Fruit fly (Drosophila melanogaster): ENCODE data around the gene CG2680.

The CG2680 gene

DNA sequence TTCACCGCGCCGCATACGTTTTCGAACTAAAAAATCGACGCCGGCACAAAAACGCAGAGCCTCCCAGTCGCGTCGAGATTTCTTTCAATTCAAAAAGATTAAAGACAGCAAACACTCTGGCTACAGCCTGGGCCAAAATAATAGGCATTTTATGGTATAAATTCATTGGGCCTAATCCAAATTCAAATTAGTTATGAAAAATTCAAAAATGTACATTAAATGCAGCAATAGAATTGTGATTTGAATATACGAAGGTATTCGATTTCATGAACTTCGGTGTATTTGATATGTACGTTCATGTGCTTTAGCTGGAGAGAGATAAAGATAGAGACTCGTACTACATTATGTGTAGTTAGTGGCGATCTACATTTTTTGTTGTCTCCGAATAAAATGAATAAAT is 36.8 kb upstream of the CG2680 start, which contains the start of gene Syx4 (continued):
- TF ChIP-seq CG32532 (GFP tag; IDR thresholded peaks at IDR 0.05) (peak; percentile 94), zen (tag; optimal IDR thresholded peaks at IDR 0.05) (peak; percentile 52), CHES-1-like (GFP tag; optimal IDR thresholded peaks at IDR 0.05) (peak; percentile 91), unc-4 (GFP tag; IDR thresholded peaks at IDR 0.05; ENCODE audit: partially characterized antibody) (no peak), psq (GFP tag; optimal IDR thresholded peaks at IDR 0.05) (peak; percentile 50), CG7745 (tag; optimal IDR thresholded peaks at IDR 0.05) (no peak), ab (GFP tag; optimal IDR thresholded peaks at IDR 0.05) (peak; percentile 46), CG18764 (GFP tag; optimal IDR thresholded peaks at IDR 0.05) (peak; percentile 70), Meics (GFP tag; optimal IDR thresholded peaks at IDR 0.05) (peak; percentile 94), CG10959 (GFP tag; IDR thresholded peaks at IDR 0.05) (peak; percentile 58; the same call in 1 of the 2 replicates), CG13123 (GFP tag; optimal IDR thresholded peaks at IDR 0.05) (peak; percentile 71), CG1602 (GFP tag; optimal IDR thresholded peaks at IDR 0.05) (peak; percentile 79), eyg (GFP tag; optimal IDR thresholded peaks at IDR 0.05) (peak; percentile 85), Poxn (GFP tag; IDR thresholded peaks at IDR 0.05) (peak; percentile 65), Atf6 (GFP tag; IDR thresholded peaks at IDR 0.05) (peak; percentile 94), CoRest (tag; optimal IDR thresholded peaks at IDR 0.05) (peak; percentile 90), CG32767 (GFP tag; IDR thresholded peaks at IDR 0.05) (peak; percentile 86), CG18262 (tag; optimal IDR thresholded peaks at IDR 0.05) (peak; percentile 87), CG13287 (GFP tag; IDR thresholded peaks at IDR 0.05; ENCODE audit: partially characterized antibody) (no peak), CG8924 (tag; optimal IDR thresholded peaks at IDR 0.05) (peak; percentile 93), twi (tag; optimal IDR thresholded peaks at IDR 0.05) (peak; percentile 50), CG9876 (GFP tag; optimal IDR thresholded peaks at IDR 0.05) (peak; percentile 79), CG5180 (GFP tag; optimal IDR thresholded peaks at IDR 0.05) (peak; percentile 76), CG16813 (GFP tag; IDR thresholded peaks at IDR 0.05; ENCODE audit: partially characterized antibody) (no peak), CG2875 (GFP tag; optimal IDR thresholded peaks at IDR 0.05) (peak; percentile 79), C15 (GFP tag; IDR thresholded peaks at IDR 0.05) (peak; percentile 79; the same call in 2 of the 3 replicates), kay (GFP tag; optimal IDR thresholded peaks at IDR 0.05) (peak; percentile 73), Nf-YB (GFP tag; optimal IDR thresholded peaks at IDR 0.05) (peak; percentile 76), hth (optimal IDR thresholded peaks at IDR 0.05) (no peak), CG9797 (GFP tag; optimal IDR thresholded peaks at IDR 0.05) (no peak), CG13424 (tag; optimal IDR thresholded peaks at IDR 0.05) (peak; percentile 89), CG17829 (tag; optimal IDR thresholded peaks at IDR 0.05) (peak; percentile 85), peb (GFP tag; IDR thresholded peaks at IDR 0.05) (peak; percentile 71), CG8290 (GFP tag; optimal IDR thresholded peaks at IDR 0.05) (peak; percentile 3), CG8290 (tag; optimal IDR thresholded peaks at IDR 0.05) (peak in 1 of 2 experiments; percentile 98), H2.0 (GFP tag; IDR thresholded peaks at IDR 0.05) (peak; percentile 90), ttk (GFP tag; IDR thresholded peaks at IDR 0.05) (peak; percentile 86), Six4 (GFP tag; optimal IDR thresholded peaks at IDR 0.05) (peak; percentile 72), CG8765 (GFP tag; IDR thresholded peaks at IDR 0.05) (peak; percentile 34; the same call in 1 of the 2 replicates), phol (tag; optimal IDR thresholded peaks at IDR 0.05) (peak; percentile 84), bsh (GFP tag; optimal IDR thresholded peaks at IDR 0.05) (peak; percentile 69 to 88), CG6683 (GFP tag; optimal IDR thresholded peaks at IDR 0.05) (peak; percentile 82), CG7786 (GFP tag; optimal IDR thresholded peaks at IDR 0.05) (peak; percentile 94), salm (tag; optimal IDR thresholded peaks at IDR 0.05) (peak; percentile 91), Hmr (GFP tag; optimal IDR thresholded peaks at IDR 0.05) (peak; percentile 95), Optix (GFP tag; IDR thresholded peaks at IDR 0.05) (peak; percentile 78), CG2129 (GFP tag; IDR thresholded peaks at IDR 0.05; ENCODE audit: partially characterized antibody) (no peak), CG9817 (tag; optimal IDR thresholded peaks at IDR 0.05) (peak; percentile 88), CG3065 (GFP tag; optimal IDR thresholded peaks at IDR 0.05) (peak; percentile 46), Dref (GFP tag; IDR thresholded peaks at IDR 0.05) (0 out of 2 replicates have a peak, but pooled peaks have one; percentile 18), Kr (GFP tag; optimal IDR thresholded peaks at IDR 0.05) (no peak)

Data from whole organism, embryonic.